Worm (Caenorhabditis elegans): ENCODE measurements around the gene C36B7.2.

Gene C36B7.2

DNA sequence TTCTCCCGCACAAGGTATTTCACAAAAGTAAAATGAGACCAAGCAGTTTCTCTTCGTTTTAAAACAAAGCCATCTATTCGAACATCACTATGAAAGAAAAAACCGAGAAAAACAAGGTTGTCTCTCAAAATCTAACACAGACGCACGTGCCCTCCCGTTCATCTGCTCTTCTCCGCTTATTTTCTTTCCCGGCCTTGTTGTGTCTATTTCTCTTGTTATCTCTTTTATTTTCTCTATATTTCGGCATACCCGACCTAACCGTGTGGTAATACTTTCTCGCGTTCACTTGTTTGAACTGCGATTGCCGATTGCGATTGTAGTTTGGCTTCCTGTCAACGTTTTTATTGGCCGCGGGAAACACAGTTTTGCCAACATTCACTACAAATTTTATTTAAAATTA is 23.3 kb downstream of the C36B7.2 start (continued):
- TF ChIP-seq ztf-4 (tag; optimal IDR thresholded peaks at IDR 0.05) = no peak
- TF ChIP-seq unc-55 (GFP tag; optimal IDR thresholded peaks at IDR 0.05) = no peak
- no peak for TF ChIP-seq ceh-16 (tag; optimal IDR thresholded peaks at IDR 0.05)
- no peak for TF ChIP-seq R02D3.7 (tag; optimal IDR thresholded peaks at IDR 0.05)
- no peak for TF ChIP-seq dmd-4 (tag; optimal IDR thresholded peaks at IDR 0.05)
- peak; percentile 12 for TF ChIP-seq sem-4 (tag; optimal IDR thresholded peaks at IDR 0.05)
- no peak for TF ChIP-seq ama-1 (optimal IDR thresholded peaks at IDR 0.05)
- no peak for TF ChIP-seq ztf-11 (tag; optimal IDR thresholded peaks at IDR 0.05)
- TF ChIP-seq nhr-12 (tag; optimal IDR thresholded peaks at IDR 0.05) = no peak
- no peak for TF ChIP-seq crh-2 (tag; optimal IDR thresholded peaks at IDR 0.05)
- TF ChIP-seq blmp-1 (tag; optimal IDR thresholded peaks at IDR 0.05; ENCODE audit: insufficient read depth) = no peak
- TF ChIP-seq gmeb-1 (tag; optimal IDR thresholded peaks at IDR 0.05) = no peak
- no peak for TF ChIP-seq elt-1 (tag; optimal IDR thresholded peaks at IDR 0.05)
- TF ChIP-seq sma-3 (GFP tag; optimal IDR thresholded peaks at IDR 0.05) = no peak
- no peak for TF ChIP-seq ZK546.5 (tag; optimal IDR thresholded peaks at IDR 0.05)
- no peak for TF ChIP-seq nhr-11 (tag; optimal IDR thresholded peaks at IDR 0.05)
- no peak for TF ChIP-seq mbf-1 (tag; optimal IDR thresholded peaks at IDR 0.05)
- no peak for TF ChIP-seq ztf-1 (GFP tag; conservative IDR thresholded peaks at IDR 0.05)
- TF ChIP-seq C34F6.9 (tag; optimal IDR thresholded peaks at IDR 0.05) = peak; percentile 1
- no peak for TF ChIP-seq lin-13 (GFP tag; optimal IDR thresholded peaks at IDR 0.05)
- TF ChIP-seq alr-1 (tag; optimal IDR thresholded peaks at IDR 0.05) = no peak
- no peak for TF ChIP-seq nhr-237 (tag; optimal IDR thresholded peaks at IDR 0.05)
- no peak for TF ChIP-seq nhr-23 (tag; optimal IDR thresholded peaks at IDR 0.05)

- no peak for TF ChIP-seq nhr-77 (tag; optimal IDR thresholded peaks at IDR 0.05)
These were observed 25.0 kb downstream of the C36B7.2 start for ce11 chrX:7131206-7131605.

DNA sequence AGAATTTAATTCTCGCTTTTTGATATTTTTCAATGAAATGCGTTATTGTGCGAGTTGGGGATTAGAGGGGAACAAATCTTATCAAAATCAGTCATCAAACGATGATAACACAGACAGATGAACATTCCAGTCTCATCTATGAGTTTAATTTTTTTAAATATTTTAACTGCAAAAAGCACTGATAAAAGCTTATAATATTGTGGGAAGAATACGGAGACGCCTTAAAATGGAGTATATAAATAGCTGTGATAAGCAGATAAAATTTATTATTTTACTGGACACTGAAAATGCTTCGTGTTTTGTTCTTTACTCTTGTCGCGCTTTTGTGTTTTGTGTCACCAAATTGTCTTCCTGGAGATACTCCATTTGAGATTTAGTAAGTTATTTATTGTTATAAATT is 33.4 kb downstream of the C36B7.2 start, which contains the start of gene clec-86:
Gene clec-86 (plus strand): TSS at position 262 of the 400 bp plus-strand sequence.
- TF ChIP-seq ztf-1 (GFP tag; conservative IDR thresholded peaks at IDR 0.05) = no peak
- peak; percentile 3 for TF ChIP-seq fos-1 (tag; optimal IDR thresholded peaks at IDR 0.05)

ce11 chrX:7140682-7141254 is 34.6 kb downstream of the C36B7.2 start:
- TF ChIP-seq fos-1 (tag; optimal IDR thresholded peaks at IDR 0.05) = peak; percentile 3
- TF ChIP-seq mbf-1 (tag; optimal IDR thresholded peaks at IDR 0.05) = no peak
- TF ChIP-seq mab-5 (tag; optimal IDR thresholded peaks at IDR 0.05) = no peak
- TF ChIP-seq nhr-129 (tag; optimal IDR thresholded peaks at IDR 0.05) = no peak

DNA sequence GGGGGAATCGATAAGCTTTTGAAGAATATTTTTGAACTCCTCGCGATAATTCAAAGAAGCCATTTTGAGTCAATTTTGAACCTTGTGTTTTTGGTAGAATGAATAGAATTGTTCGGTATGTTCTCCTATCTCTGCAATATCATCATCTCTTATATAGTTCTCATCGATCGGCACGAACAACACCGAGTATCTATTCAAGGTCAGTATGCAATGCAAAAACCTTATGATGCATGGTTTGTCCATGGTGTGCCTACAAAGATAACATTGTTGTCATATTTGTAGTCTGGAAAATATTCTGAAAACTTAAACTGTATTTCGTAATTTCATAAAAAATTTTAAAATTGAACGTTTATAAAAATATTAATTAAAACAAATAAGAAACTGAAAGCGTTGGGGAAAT is 37.3 kb downstream of the C36B7.2 start, which contains the start of gene alh-10:
Gene alh-10 (minus strand): TSS at position 127 of the 400 bp plus-strand sequence.
- no peak for TF ChIP-seq nhr-11 (tag; optimal IDR thresholded peaks at IDR 0.05)
- TF ChIP-seq mdl-1 (tag; optimal IDR thresholded peaks at IDR 0.05) = no peak
- TF ChIP-seq sem-4 (tag; optimal IDR thresholded peaks at IDR 0.05) = no peak
- no peak for TF ChIP-seq elt-1 (tag; optimal IDR thresholded peaks at IDR 0.05)
- TF ChIP-seq ceh-16 (tag; optimal IDR thresholded peaks at IDR 0.05) = no peak
- no peak for TF ChIP-seq R02D3.7 (tag; optimal IDR thresholded peaks at IDR 0.05)
- no peak for TF ChIP-seq ztf-1 (GFP tag; conservative IDR thresholded peaks at IDR 0.05)
- no peak for TF ChIP-seq mab-5 (tag; optimal IDR thresholded peaks at IDR 0.05)
- no peak for TF ChIP-seq snpc-4 (tag; optimal IDR thresholded peaks at IDR 0.05)
- no peak for TF ChIP-seq nhr-77 (tag; optimal IDR thresholded peaks at IDR 0.05)
- TF ChIP-seq lin-13 (GFP tag; optimal IDR thresholded peaks at IDR 0.05) = no peak
- no peak for TF ChIP-seq crh-2 (tag; optimal IDR thresholded peaks at IDR 0.05)
- no peak for TF ChIP-seq mbf-1 (tag; optimal IDR thresholded peaks at IDR 0.05)
- TF ChIP-seq sma-3 (GFP tag; optimal IDR thresholded peaks at IDR 0.05) = no peak
- no peak for TF ChIP-seq F13H6.1 (tag; optimal IDR thresholded peaks at IDR 0.05)
- no peak for TF ChIP-seq unc-62 (GFP tag; optimal IDR thresholded peaks at IDR 0.05)
- TF ChIP-seq aly-2 (tag; optimal IDR thresholded peaks at IDR 0.05) = no peak

ce11 chrX:7149670-7150069 is 43.5 kb downstream of the C36B7.2 start:
- TF ChIP-seq nhr-12 (tag; optimal IDR thresholded peaks at IDR 0.05) (no peak), nhr-25 (tag; optimal IDR thresholded peaks at IDR 0.05) (no peak), sem-4 (tag; optimal IDR thresholded peaks at IDR 0.05) (no peak), lin-13 (GFP tag; optimal IDR thresholded peaks at IDR 0.05) (no peak), ceh-16 (tag; optimal IDR thresholded peaks at IDR 0.05) (no peak), egl-27 (tag; optimal IDR thresholded peaks at IDR 0.05) (no peak), peb-1 (tag; optimal IDR thresholded peaks at IDR 0.05) (no peak), dmd-4 (tag; optimal IDR thresholded peaks at IDR 0.05) (no peak), mdl-1 (tag; optimal IDR thresholded peaks at IDR 0.05) (no peak), C34F6.9 (tag; optimal IDR thresholded peaks at IDR 0.05) (no peak), crh-2 (tag; optimal IDR thresholded peaks at IDR 0.05) (no peak), nhr-11 (tag; optimal IDR thresholded peaks at IDR 0.05) (no peak), ceh-82 (tag; optimal IDR thresholded peaks at IDR 0.05) (no peak), lin-39 (tag; optimal IDR thresholded peaks at IDR 0.05) (no peak), ama-1 (optimal IDR thresholded peaks at IDR 0.05) (no peak), nhr-77 (tag; optimal IDR thresholded peaks at IDR 0.05) (no peak), snpc-4 (tag; optimal IDR thresholded peaks at IDR 0.05) (no peak), skn-1 (tag; optimal IDR thresholded peaks at IDR 0.05) (no peak)
